Fruit fly (Drosophila melanogaster) whole organism, adult: ENCODE data around the gene CG12984.

Source experiments
- CG11617 ChIP-seq: fragments of 200-800 bp; sonication (Bioruptor generic); optimal IDR thresholded peaks from 2 replicates; lab custom pipeline; 2017; ENCODE audit warnings: mild to moderate bottlenecking, missing biosample characterization, missing genetic modification reagents, missing genetic modification characterization
- CG1620 ChIP-seq: fragments of 200-800 bp; sonication (Bioruptor generic); optimal IDR thresholded peaks from 2 replicates; lab custom pipeline; 2016; ENCODE audit warnings: missing biosample characterization, missing genetic modification characterization
- CG7045 ChIP-seq: fragments of 200-800 bp; sonication (Bioruptor generic); optimal IDR thresholded peaks from 2 replicates; lab custom pipeline; 2017; ENCODE audit warnings: missing biosample characterization, mild to moderate bottlenecking, missing genetic modification characterization
- CG7101 ChIP-seq: fragments of 200-800 bp; sonication (Bioruptor generic); optimal IDR thresholded peaks from 2 replicates; lab custom pipeline; 2018; ENCODE audit warnings: missing biosample characterization, mild to moderate bottlenecking, missing genetic modification characterization, moderate library complexity
- Hr96 ChIP-seq: fragments of 200-800 bp; sonication (Bioruptor generic); optimal IDR thresholded peaks from 2 replicates; lab custom pipeline; 2016; ENCODE audit warnings: missing biosample characterization, missing genetic modification characterization
- Mnt ChIP-seq: fragments of 200-800 bp; sonication (Bioruptor generic); optimal IDR thresholded peaks from 2 replicates; lab custom pipeline; 2016; ENCODE audit warnings: missing biosample characterization, mild to moderate bottlenecking, missing genetic modification characterization
- ovo ChIP-seq: fragments of 200-800 bp; sonication (Bioruptor generic); optimal IDR thresholded peaks from 2 replicates; lab custom pipeline; 2016; ENCODE audit warnings: missing biosample characterization, missing genetic modification characterization

DNA sequence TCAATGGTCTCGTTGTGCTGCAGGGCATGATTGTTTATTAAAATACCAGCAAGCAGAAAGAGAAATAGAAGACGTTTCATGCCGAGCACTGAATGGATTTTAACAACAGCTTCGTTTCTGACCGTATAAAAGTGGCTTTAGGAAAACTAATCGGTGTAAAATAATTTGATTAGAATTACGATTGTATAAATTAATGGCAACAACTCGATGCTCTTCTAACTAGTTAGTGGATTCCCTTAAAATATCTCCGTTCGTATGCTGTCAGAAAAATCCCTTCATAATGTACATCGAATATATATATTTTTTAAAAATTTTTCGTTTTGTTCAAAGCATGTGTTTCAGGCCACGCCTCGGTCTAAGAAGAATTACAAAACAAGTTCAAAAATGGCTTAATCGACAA, 34.8 kb upstream of the CG12984 start, which contains the start of the genes Sems and CG10588:
- TF ChIP-seq CG11617 (GFP tag; lab: Kevin White, UChicago) = no peak
- TF ChIP-seq CG7101 (tag; lab: Kevin White, UChicago) = no peak
- no peak for TF ChIP-seq CG7045 (GFP tag; lab: Kevin White, UChicago)
- no peak for TF ChIP-seq ovo
- no peak for TF ChIP-seq Hr96 (GFP tag; lab: Kevin White, UChicago)
- no peak for TF ChIP-seq Mnt
- TF ChIP-seq CG1620 (GFP tag; lab: Kevin White, UChicago) = no peak
